Worm (Caenorhabditis elegans) whole organism, late embryonic: ENCODE measurements around the gene morc-1.

Experiments
- F13H6.1 ChIP-seq: sonication (generic microtip); optimal IDR thresholded peaks from 2 replicates; lab custom pipeline; 2016; ENCODE audit warnings: missing genetic modification characterization, missing compliant biosample characterization
- Y22D7AL.16 ChIP-seq: sonication (generic microtip); optimal IDR thresholded peaks from 2 replicates; lab custom pipeline; 2016; ENCODE audit warnings: missing genetic modification characterization, missing compliant biosample characterization
- ama-1 ChIP-seq: fragments of 150-350 bp; optimal IDR thresholded peaks from 2 replicates; lab custom pipeline; 2014
- ceh-31 ChIP-seq: sonication (generic microtip); optimal IDR thresholded peaks from 2 replicates; lab custom pipeline; 2016; ENCODE audit warnings: missing genetic modification characterization, missing compliant biosample characterization
- dve-1 ChIP-seq: sonication (generic microtip); optimal IDR thresholded peaks from 2 replicates; lab custom pipeline; 2017; ENCODE audit warnings: antibody characterized with exemption, mild to moderate bottlenecking, missing genetic modification characterization, missing compliant biosample characterization
- ets-4 ChIP-seq: sonication (generic microtip); optimal IDR thresholded peaks from 2 replicates; lab custom pipeline; 2016; ENCODE audit warnings: missing genetic modification characterization, missing compliant biosample characterization
- fax-1 ChIP-seq: sonication (generic microtip); optimal IDR thresholded peaks from 2 replicates; lab custom pipeline; 2016; ENCODE audit warnings: missing genotype, missing genetic modification characterization, missing compliant biosample characterization
- hlh-30 ChIP-seq: sonication (generic microtip); optimal IDR thresholded peaks from 2 replicates; lab custom pipeline; 2017; ENCODE audit warnings: antibody characterized with exemption, missing genetic modification characterization, missing compliant biosample characterization; ENCODE audit not compliant: insufficient read depth
- lin-11 ChIP-seq: fragments of 200-800 bp; sonication (Bioruptor generic); optimal IDR thresholded peaks from 2 replicates; lab custom pipeline; 2018; ENCODE audit warnings: mild to moderate bottlenecking, missing genetic modification characterization, missing compliant biosample characterization
- nfya-1 ChIP-seq: sonication (generic microtip); optimal IDR thresholded peaks from 2 replicates; lab custom pipeline; 2017; ENCODE audit warnings: missing genetic modification characterization, mild to moderate bottlenecking, missing compliant biosample characterization, antibody characterized with exemption, moderate library complexity
- pax-1 ChIP-seq: fragments of 150-350 bp; optimal IDR thresholded peaks from 2 replicates; lab custom pipeline; 2014; ENCODE audit warnings: missing biosample characterization, missing genetic modification characterization
- pha-4 ChIP-seq: fragments of 150-350 bp; optimal IDR thresholded peaks from 2 replicates; lab custom pipeline; 2018; ENCODE audit warnings: missing biosample characterization, missing genetic modification reagents, missing genetic modification characterization
- tbx-2 ChIP-seq: sonication (generic microtip); optimal IDR thresholded peaks from 2 replicates; lab custom pipeline; 2016; ENCODE audit warnings: missing genetic modification characterization, missing compliant biosample characterization

DNA sequence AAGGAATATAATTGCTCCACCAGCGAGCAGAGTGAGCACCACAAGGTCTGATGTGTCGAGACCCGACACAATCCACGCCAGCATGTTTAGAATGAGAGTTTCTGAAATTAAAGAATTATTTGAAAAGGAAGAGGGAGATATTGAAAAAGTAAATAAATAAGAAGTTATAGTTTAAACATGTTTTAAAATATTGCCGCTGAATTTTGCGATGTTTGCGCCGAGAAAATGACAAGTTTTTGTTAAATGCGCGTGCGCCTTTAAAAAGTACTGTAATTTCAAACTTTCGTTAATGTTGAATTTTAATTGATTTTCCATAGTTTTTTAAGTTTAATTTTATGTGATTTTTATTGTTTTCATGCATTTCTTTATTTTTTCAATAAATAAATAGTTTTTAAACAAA is 7.1 kb downstream of the morc-1 start, which contains the start of gene emb-8:
- TF ChIP-seq Y22D7AL.16 (tag; lab: Kevin White, UChicago) (no peak), F13H6.1 (tag; lab: Kevin White, UChicago) (no peak), tbx-2 (tag; lab: Kevin White, UChicago) (no peak), ceh-31 (tag; lab: Kevin White, UChicago) (no peak), pax-1 (tag; lab: Kevin White, UChicago) (no peak), ama-1 (no peak), fax-1 (tag; lab: Kevin White, UChicago) (no peak), hlh-30 (no peak), ets-4 (no peak), lin-11 (no peak), nfya-1 (no peak), dve-1 (tag; lab: Kevin White, UChicago) (no peak), pha-4 (tag; lab: Kevin White, UChicago) (no peak)
